Worm (Caenorhabditis elegans): Measurements from ENCODE around the gene cpb-1.

cpb-1 gene

DNA sequence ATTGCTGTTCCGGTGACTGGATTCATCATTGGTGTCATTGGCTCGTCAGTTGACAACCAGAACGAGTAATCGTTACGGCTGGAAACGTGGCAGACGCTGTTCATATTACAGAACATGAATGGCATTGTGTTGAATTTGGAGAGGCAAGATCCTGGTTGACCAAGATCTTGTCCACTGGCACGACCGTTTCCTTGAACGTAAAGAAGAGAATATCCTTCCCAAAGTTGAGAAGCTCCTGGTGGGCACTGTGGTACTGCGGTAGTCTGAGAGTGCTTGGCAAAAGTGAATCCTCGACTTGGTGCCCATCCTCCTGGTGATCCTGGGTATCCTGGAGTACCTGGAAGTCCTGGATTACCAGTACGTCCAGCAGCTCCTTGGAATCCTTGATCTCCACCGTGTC is 15.9 kb downstream of the cpb-1 start:
- TF ChIP-seq ceh-90 (tag; optimal IDR thresholded peaks at IDR 0.05), result no peak
- TF ChIP-seq pax-3 (tag; optimal IDR thresholded peaks at IDR 0.05), result no peak
- no peak for TF ChIP-seq nhr-76 (tag; optimal IDR thresholded peaks at IDR 0.05)
- TF ChIP-seq efl-1 (optimal IDR thresholded peaks at IDR 0.05), result no peak
- peak in 1 of 2 experiments; percentile 85 for TF ChIP-seq efl-1 (GFP tag; optimal IDR thresholded peaks at IDR 0.05 in 1 of 2)
- TF ChIP-seq mef-2 (tag; optimal IDR thresholded peaks at IDR 0.05), result no peak
- no peak for TF ChIP-seq zag-1 (tag; optimal IDR thresholded peaks at IDR 0.05)
- no peak for TF ChIP-seq hlh-4 (tag; optimal IDR thresholded peaks at IDR 0.05)

DNA sequence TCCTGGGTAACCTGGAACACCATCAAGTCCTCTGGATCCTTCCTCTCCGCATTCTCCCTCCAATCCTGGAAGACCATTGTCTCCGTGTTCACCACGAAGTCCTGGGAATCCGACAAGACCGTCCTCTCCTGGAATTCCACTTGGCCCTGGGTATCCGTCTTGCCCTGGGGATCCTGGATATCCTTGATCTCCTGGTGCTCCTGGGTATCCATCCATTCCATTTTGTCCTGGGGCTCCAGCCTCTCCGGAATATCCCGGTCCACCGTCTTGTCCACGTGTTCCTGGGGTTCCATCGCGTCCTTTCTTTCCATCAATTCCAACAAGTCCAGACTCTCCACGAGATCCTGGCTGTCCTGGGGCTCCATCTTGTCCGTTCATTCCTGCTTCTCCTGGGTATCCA is 17.9 kb downstream of the cpb-1 start:
- TF ChIP-seq C04F5.9 (tag; optimal IDR thresholded peaks at IDR 0.05), result no peak
- no peak for TF ChIP-seq hlh-4 (tag; optimal IDR thresholded peaks at IDR 0.05)
- TF ChIP-seq grh-1 (GFP tag; IDR thresholded peaks at IDR 0.05), result no peak
- no peak for TF ChIP-seq unc-130 (tag; optimal IDR thresholded peaks at IDR 0.05)
- TF ChIP-seq nhr-28 (tag; optimal IDR thresholded peaks at IDR 0.05), result no peak
- no peak for TF ChIP-seq ceh-88 (GFP tag; IDR thresholded peaks at IDR 0.05)
- no peak for TF ChIP-seq ama-1 (optimal IDR thresholded peaks at IDR 0.05)
- TF ChIP-seq jun-1 (tag; optimal IDR thresholded peaks at IDR 0.05), result no peak

DNA sequence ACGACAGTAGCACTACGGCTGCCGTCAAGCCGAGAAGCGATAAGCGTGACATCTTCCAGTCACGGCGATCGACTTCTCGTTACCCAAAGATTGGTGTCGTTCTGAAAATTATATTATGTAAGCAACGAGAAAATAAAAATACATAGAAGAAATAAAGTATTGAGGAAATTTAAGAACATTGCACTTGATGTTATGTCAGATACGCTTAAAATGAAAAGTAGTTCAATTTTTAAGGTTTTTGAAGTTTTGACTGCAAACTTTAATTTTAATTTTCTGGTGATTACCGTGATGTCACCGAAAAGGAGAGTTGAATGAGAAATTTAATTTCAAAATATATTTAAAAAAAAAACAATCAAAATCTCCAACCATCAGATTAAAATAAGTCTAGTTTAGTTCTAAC is 22.2 kb downstream of the cpb-1 start, which contains the start of gene emb-9:
Gene emb-9 (minus strand): TSS at position 101 of the 400 bp plus-strand sequence.
- no peak for TF ChIP-seq fkh-8 (tag; optimal IDR thresholded peaks at IDR 0.05)

DNA sequence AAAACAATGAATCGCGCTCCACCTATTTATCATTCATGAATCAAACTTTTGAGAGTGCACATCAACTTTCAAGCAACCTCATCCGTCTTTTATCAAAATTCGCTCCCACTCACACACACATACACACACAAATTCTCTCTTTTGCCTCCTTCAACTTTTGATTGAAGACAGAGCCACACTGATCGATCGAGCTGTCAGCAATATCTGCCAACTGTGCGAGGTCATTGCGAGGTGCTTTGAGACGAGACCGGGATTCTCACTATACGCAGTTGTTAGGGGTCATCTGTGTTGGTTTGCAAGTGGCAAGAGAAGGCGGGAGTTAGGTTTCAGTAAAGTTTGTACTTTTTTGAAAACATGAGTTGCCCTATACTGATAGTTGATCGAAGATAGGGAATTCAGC is 24.0 kb downstream of the cpb-1 start:
- no peak for TF ChIP-seq unc-130 (tag; optimal IDR thresholded peaks at IDR 0.05)
- TF ChIP-seq nhr-77 (tag; optimal IDR thresholded peaks at IDR 0.05), result no peak
- no peak for TF ChIP-seq lir-3 (tag; optimal IDR thresholded peaks at IDR 0.05; ENCODE audit: poor library complexity)
- peak in 1 of 2 experiments; percentile 9 for TF ChIP-seq lsy-2 (tag; optimal IDR thresholded peaks at IDR 0.05)
- TF ChIP-seq lin-35 (GFP tag; optimal IDR thresholded peaks at IDR 0.05), result no peak
- TF ChIP-seq lin-14 (GFP tag; optimal IDR thresholded peaks at IDR 0.05), result peak; percentile 51
- TF ChIP-seq nhr-84 (tag; optimal IDR thresholded peaks at IDR 0.05), result no peak
- TF ChIP-seq nhr-90 (tag; optimal IDR thresholded peaks at IDR 0.05; ENCODE audit: poor library complexity), result no peak
- no peak for TF ChIP-seq ces-1 (GFP tag; optimal IDR thresholded peaks at IDR 0.05)
- peak; percentile 64 for TF ChIP-seq rnt-1 (tag; optimal IDR thresholded peaks at IDR 0.05)
- no peak for TF ChIP-seq egl-27 (tag; optimal IDR thresholded peaks at IDR 0.05)
- TF ChIP-seq snu-23 (GFP tag; optimal IDR thresholded peaks at IDR 0.05), result peak; percentile 0
- TF ChIP-seq lin-15B (tag; optimal IDR thresholded peaks at IDR 0.05), result no peak
- no peak for TF ChIP-seq tlp-1 (tag; optimal IDR thresholded peaks at IDR 0.05)
- TF ChIP-seq dsc-1 (tag; optimal IDR thresholded peaks at IDR 0.05), result no peak
- no peak for TF ChIP-seq vab-15 (tag; optimal IDR thresholded peaks at IDR 0.05)
- TF ChIP-seq nhr-71 (tag; optimal IDR thresholded peaks at IDR 0.05), result peak; percentile 26
- TF ChIP-seq pag-3 (tag; optimal IDR thresholded peaks at IDR 0.05; ENCODE audit: borderline replicate concordance, insufficient read depth), result peak; percentile 73
- TF ChIP-seq fkh-10 (GFP tag; optimal IDR thresholded peaks at IDR 0.05), result no peak

DNA sequence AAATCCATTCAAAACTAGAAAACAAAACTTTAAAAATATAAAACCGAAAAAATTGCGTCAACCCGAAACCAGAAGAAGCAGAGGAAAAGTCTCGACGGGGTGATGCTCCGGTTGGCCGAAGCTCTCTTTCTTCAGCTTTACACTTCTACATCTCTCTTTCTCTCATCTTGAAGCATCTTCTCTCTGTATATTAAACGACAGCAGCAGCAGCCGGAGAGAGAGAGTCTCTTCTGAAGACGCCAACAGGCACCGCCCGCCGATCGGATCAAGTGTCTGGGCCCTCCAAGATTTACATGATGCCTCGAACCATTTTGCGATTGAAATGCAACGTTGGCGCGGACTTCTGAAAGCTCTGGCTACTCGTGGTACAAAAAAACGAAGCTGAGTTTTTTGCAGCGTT is 24.6 kb downstream of the cpb-1 start:
- TF ChIP-seq pag-3 (tag; optimal IDR thresholded peaks at IDR 0.05; ENCODE audit: borderline replicate concordance, insufficient read depth), result no peak
- TF ChIP-seq aly-2 (tag; optimal IDR thresholded peaks at IDR 0.05), result no peak
- no peak for TF ChIP-seq mdl-1 (tag; optimal IDR thresholded peaks at IDR 0.05)
- peak in 1 of 2 experiments; percentile 20 for TF ChIP-seq lsy-2 (tag; optimal IDR thresholded peaks at IDR 0.05)
- no peak for TF ChIP-seq nhr-12 (tag; optimal IDR thresholded peaks at IDR 0.05)
- no peak for TF ChIP-seq unc-130 (tag; optimal IDR thresholded peaks at IDR 0.05)
- TF ChIP-seq ces-1 (GFP tag; optimal IDR thresholded peaks at IDR 0.05), result no peak
- peak; percentile 47 for TF ChIP-seq rnt-1 (tag; optimal IDR thresholded peaks at IDR 0.05)
- no peak for TF ChIP-seq unc-62 (GFP tag; optimal IDR thresholded peaks at IDR 0.05)
- TF ChIP-seq egl-13 (tag; optimal IDR thresholded peaks at IDR 0.05), result no peak
- no peak for TF ChIP-seq fkh-10 (GFP tag; optimal IDR thresholded peaks at IDR 0.05)
- no peak for TF ChIP-seq C16A3.4 (tag; optimal IDR thresholded peaks at IDR 0.05)
- TF ChIP-seq nhr-47 (tag; optimal IDR thresholded peaks at IDR 0.05), result no peak
- peak; percentile 30 for TF ChIP-seq nhr-71 (tag; optimal IDR thresholded peaks at IDR 0.05)
- no peak for TF ChIP-seq zip-4 (GFP tag; optimal IDR thresholded peaks at IDR 0.05)
- no peak for TF ChIP-seq nhr-85 (tag)
- TF ChIP-seq lin-14 (GFP tag; optimal IDR thresholded peaks at IDR 0.05), result peak; percentile 15
